In the genomic region with DNA sequence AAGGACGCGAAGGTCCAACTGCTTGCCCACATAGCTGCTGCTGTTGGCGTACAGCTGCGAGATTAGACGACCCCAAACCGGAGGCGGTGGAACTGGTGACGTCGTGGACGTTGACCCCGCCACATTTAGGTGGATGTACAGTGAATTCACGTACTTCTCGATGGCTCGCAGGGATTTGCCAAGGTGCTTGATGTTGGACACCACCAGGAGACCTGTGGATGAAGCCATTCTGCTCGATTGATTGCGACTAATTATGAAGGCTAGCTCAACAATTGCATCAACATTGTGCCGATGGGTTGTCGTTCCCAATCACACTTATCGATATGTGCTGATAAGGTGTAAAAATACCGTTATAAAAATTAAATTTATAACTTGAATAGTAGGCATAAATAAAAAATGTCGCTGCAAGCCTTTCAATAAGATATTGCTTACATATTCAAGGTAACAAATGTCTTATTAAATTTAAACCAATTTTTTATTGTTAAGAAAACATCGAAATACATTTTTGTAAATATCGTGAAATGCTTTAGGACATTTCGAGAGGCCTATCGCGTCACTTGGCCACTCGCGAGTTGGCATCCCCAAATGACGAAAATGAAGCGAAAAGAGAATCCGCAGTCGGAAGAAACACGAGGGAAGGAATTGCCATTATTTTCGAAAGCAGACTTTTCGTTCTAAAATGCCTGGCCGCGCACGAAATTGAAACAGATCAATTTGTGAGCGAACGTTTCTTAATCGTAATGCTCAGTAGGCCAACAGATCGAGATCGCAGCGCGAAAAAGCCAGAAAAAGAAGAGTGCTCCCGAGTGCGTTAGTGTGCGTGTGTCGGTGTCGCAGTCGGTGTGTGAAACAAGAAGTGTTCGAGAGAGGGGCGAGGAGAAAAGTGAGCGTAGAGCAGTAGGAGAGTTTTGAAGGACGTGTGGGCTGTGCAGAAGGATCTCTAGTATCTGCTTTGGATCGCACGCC, we compare ENCODE assay signal across 3 fruit fly cellular contexts.
A peak's percentile ranks its signal among the peaks of the same experiment; 100 is the strongest.
TF ChIP-seq lines count a peak whose summit lies in the region.

A gene (minus strand): TSS at position 263 of the 966 bp plus-strand sequence.
A gene (plus strand): TSS at position 471 of the 966 bp plus-strand sequence.

TF ChIP-seq in whole organism, embryonic, 481 proteins besides CTCF, POLR2A, EP300 and RAD21 (continued from another document and continues in another):
- TF ChIP-seq Sry-δ (GFP tag; optimal IDR thresholded peaks at IDR 0.05; lab: Kevin White, UChicago) = peak; percentile 82
- peak; percentile 16 for TF ChIP-seq CG12155 (GFP tag; optimal IDR thresholded peaks at IDR 0.05; lab: Kevin White, UChicago)
- TF ChIP-seq ase (GFP tag; IDR thresholded peaks at IDR 0.05; lab: Robert Waterston, UW) = no peak
- no peak for TF ChIP-seq Eip74EF (GFP tag; optimal IDR thresholded peaks at IDR 0.05; lab: Kevin White, UChicago)
- peak; percentile 4 for TF ChIP-seq CG8924 (tag; optimal IDR thresholded peaks at IDR 0.05; lab: Kevin White, UChicago)
- 0 out of 2 replicates have a peak, but pooled peaks have one; percentile 30 for TF ChIP-seq CG11247 (GFP tag; IDR thresholded peaks at IDR 0.05; lab: Robert Waterston, UW)
- TF ChIP-seq Sox100B (GFP tag; optimal IDR thresholded peaks at IDR 0.05; lab: Kevin White, UChicago) = no peak
- no peak for TF ChIP-seq CG11398 (GFP tag; optimal IDR thresholded peaks at IDR 0.05; lab: Kevin White, UChicago)
- peak; percentile 76 for TF ChIP-seq lbe (GFP tag; optimal IDR thresholded peaks at IDR 0.05; lab: Kevin White, UChicago)
- 0 out of 2 replicates have a peak, but pooled peaks have one; percentile 4 for TF ChIP-seq CG6272 (GFP tag; IDR thresholded peaks at IDR 0.05; lab: Robert Waterston, UW)
- TF ChIP-seq eve (GFP tag; optimal IDR thresholded peaks at IDR 0.05; lab: Kevin White, UChicago) = no peak
- TF ChIP-seq Dp (GFP tag; optimal IDR thresholded peaks at IDR 0.05; lab: Kevin White, UChicago) = peak; percentile 19
- no peak for TF ChIP-seq CG14014 (GFP tag; IDR thresholded peaks at IDR 0.05; lab: Robert Waterston, UW)
- no peak for TF ChIP-seq otp (GFP tag; IDR thresholded peaks at IDR 0.05; lab: Robert Waterston, UW)
- TF ChIP-seq Trl (optimal IDR thresholded peaks at IDR 0.05; lab: Kevin White, UChicago) = peak in 1 of 2 experiments; percentile 25
- TF ChIP-seq Trl (GFP tag; optimal IDR thresholded peaks at IDR 0.05; lab: Kevin White, UChicago) = no peak
- TF ChIP-seq zen (tag; optimal IDR thresholded peaks at IDR 0.05; lab: Kevin White, UChicago) = peak; percentile 58
- TF ChIP-seq Lpt (GFP tag; optimal IDR thresholded peaks at IDR 0.05; lab: Kevin White, UChicago) = no peak
- peak; percentile 96 for TF ChIP-seq Doc3 (GFP tag; IDR thresholded peaks at IDR 0.05; lab: Robert Waterston, UW; ENCODE audit: partially characterized antibody)
- no peak for TF ChIP-seq bigmax (GFP tag; optimal IDR thresholded peaks at IDR 0.05; lab: Kevin White, UChicago)
- TF ChIP-seq dm (GFP tag; optimal IDR thresholded peaks at IDR 0.05; lab: Kevin White, UChicago) = peak; percentile 91
- TF ChIP-seq corto (GFP tag; optimal IDR thresholded peaks at IDR 0.05; lab: Kevin White, UChicago) = no peak
- peak; percentile 33 for TF ChIP-seq Hsf (GFP tag; optimal IDR thresholded peaks at IDR 0.05; lab: Kevin White, UChicago)
- peak; percentile 48 for TF ChIP-seq ftz-f1 (GFP tag; optimal IDR thresholded peaks at IDR 0.05; lab: Kevin White, UChicago)
- peak; percentile 89 for TF ChIP-seq gfzf (GFP tag; optimal IDR thresholded peaks at IDR 0.05; lab: Kevin White, UChicago)
- TF ChIP-seq Mad (GFP tag; optimal IDR thresholded peaks at IDR 0.05; lab: Kevin White, UChicago) = no peak
- no peak for TF ChIP-seq CG2678 (tag; optimal IDR thresholded peaks at IDR 0.05; lab: Kevin White, UChicago)
- peak; percentile 89 for TF ChIP-seq Opbp (GFP tag; IDR thresholded peaks at IDR 0.05; lab: Robert Waterston, UW; ENCODE audit: partially characterized antibody)
- peak; percentile 55 for TF ChIP-seq CG3847 (GFP tag; IDR thresholded peaks at IDR 0.05; lab: Robert Waterston, UW)
- no peak for TF ChIP-seq CG10979 (tag; optimal IDR thresholded peaks at IDR 0.05; lab: Kevin White, UChicago)
- TF ChIP-seq amos (GFP tag; IDR thresholded peaks at IDR 0.05; lab: Robert Waterston, UW; ENCODE audit: partially characterized antibody) = peak; percentile 93
- no peak for TF ChIP-seq CG18476 (GFP tag; optimal IDR thresholded peaks at IDR 0.05; lab: Kevin White, UChicago)
- TF ChIP-seq Xbp1 (GFP tag; optimal IDR thresholded peaks at IDR 0.05; lab: Kevin White, UChicago) = peak; percentile 17
- peak; percentile 82 for TF ChIP-seq CG14710 (tag; optimal IDR thresholded peaks at IDR 0.05; lab: Kevin White, UChicago)
- TF ChIP-seq CG17186 (GFP tag; optimal IDR thresholded peaks at IDR 0.05; lab: Kevin White, UChicago) = peak; percentile 61
- TF ChIP-seq Hmx (GFP tag; optimal IDR thresholded peaks at IDR 0.05; lab: Kevin White, UChicago) = no peak
- peak; percentile 63 for TF ChIP-seq Adf1 (GFP tag; IDR thresholded peaks at IDR 0.05; lab: Robert Waterston, UW)
- TF ChIP-seq Ets97D (GFP tag; optimal IDR thresholded peaks at IDR 0.05; lab: Kevin White, UChicago) = peak; percentile 88
- TF ChIP-seq CG31365 (tag; optimal IDR thresholded peaks at IDR 0.05; lab: Kevin White, UChicago) = no peak

TF ChIP-seq in whole organism, prepupa, 60 proteins besides CTCF, POLR2A, EP300 and RAD21 (continued from another document):
- TF ChIP-seq fd85E (GFP tag; optimal IDR thresholded peaks at IDR 0.05; lab: Kevin White, UChicago) = no peak
- TF ChIP-seq esn (GFP tag; optimal IDR thresholded peaks at IDR 0.05; lab: Kevin White, UChicago) = peak; percentile 43
- TF ChIP-seq topi (GFP tag; optimal IDR thresholded peaks at IDR 0.05; lab: Kevin White, UChicago) = peak; percentile 5
- TF ChIP-seq dsx (GFP tag; optimal IDR thresholded peaks at IDR 0.05; lab: Kevin White, UChicago; ENCODE audit: poor library complexity, severe bottlenecking) = peak; percentile 50
- TF ChIP-seq CG6854 (GFP tag; optimal IDR thresholded peaks at IDR 0.05; lab: Kevin White, UChicago) = peak; percentile 31
- no peak for TF ChIP-seq Ets21C (GFP tag; optimal IDR thresholded peaks at IDR 0.05; lab: Kevin White, UChicago)
- TF ChIP-seq acj6 (GFP tag; optimal IDR thresholded peaks at IDR 0.05; lab: Kevin White, UChicago) = no peak

TF ChIP-seq in whole organism, wandering third instar larva, 38 proteins besides CTCF, POLR2A, EP300 and RAD21 (continued from another document):
- TF ChIP-seq woc (GFP tag; optimal IDR thresholded peaks at IDR 0.05; lab: Kevin White, UChicago) = no peak
- no peak for TF ChIP-seq sv (GFP tag; optimal IDR thresholded peaks at IDR 0.05; lab: Kevin White, UChicago)
